Worm (Caenorhabditis elegans): ENCODE results near the gene Y25C1A.13.
A peak's percentile ranks its signal among the peaks of the same experiment; 100 is the strongest.

Y25C1A.13 gene

DNA sequence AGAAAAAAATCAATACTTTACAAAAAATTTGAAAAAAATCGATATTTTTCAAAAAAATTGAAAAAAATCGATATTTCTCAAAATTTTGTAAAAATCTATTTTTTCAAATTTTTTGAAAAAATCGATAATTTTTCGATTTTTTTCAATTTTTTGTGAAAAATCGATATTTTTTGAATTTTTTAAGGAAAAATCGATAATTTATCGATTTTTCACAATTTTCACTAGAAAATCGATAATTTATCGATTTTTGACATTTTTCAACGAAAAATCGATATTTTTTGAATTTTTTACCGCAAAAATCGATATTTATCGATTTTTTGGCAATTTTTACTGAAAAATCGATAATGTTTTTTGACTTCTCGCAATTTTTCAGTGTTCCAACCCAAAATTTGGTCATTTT is 47.7 kb downstream of the Y25C1A.13 start:
- TF ChIP-seq dsc-1 (tag; optimal IDR thresholded peaks at IDR 0.05) (no peak), sox-4 (tag; optimal IDR thresholded peaks at IDR 0.05) (no peak), tlp-1 (tag; optimal IDR thresholded peaks at IDR 0.05) (no peak), sptf-1 (tag; optimal IDR thresholded peaks at IDR 0.05) (no peak), lsy-2 (tag; optimal IDR thresholded peaks at IDR 0.05) (no peak), lin-35 (GFP tag; optimal IDR thresholded peaks at IDR 0.05) (no peak), fkh-10 (GFP tag; optimal IDR thresholded peaks at IDR 0.05) (no peak), skn-1 (tag; optimal IDR thresholded peaks at IDR 0.05) (no peak), jun-1 (tag; optimal IDR thresholded peaks at IDR 0.05) (no peak), lin-15B (tag; optimal IDR thresholded peaks at IDR 0.05) (no peak), F16B12.6 (tag; optimal IDR thresholded peaks at IDR 0.05) (no peak), dpl-1 (GFP tag; optimal IDR thresholded peaks at IDR 0.05) (no peak), C34B4.2 (tag; optimal IDR thresholded peaks at IDR 0.05) (no peak), lin-14 (GFP tag; optimal IDR thresholded peaks at IDR 0.05) (no peak)

DNA sequence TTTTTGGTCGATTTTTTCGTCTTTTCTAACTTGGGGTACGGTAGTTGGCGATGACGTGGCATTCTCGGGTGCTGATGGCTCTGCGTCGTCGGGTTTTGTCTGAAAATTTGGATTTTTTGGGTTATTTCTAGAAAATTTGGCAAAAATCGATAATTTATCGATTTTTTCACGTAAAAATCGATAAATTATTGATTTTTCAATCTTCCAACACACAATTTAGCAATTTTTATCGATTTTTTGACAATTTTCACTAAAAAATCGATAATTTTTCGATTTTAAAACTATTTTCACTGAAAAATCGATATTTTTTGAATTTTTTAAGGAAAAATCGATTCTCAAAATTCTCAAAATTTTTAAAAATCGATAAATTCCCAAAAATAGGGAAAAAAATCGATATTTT is 48.2 kb downstream of the Y25C1A.13 start:
- no peak for TF ChIP-seq sptf-1 (tag; optimal IDR thresholded peaks at IDR 0.05)
- no peak for TF ChIP-seq F16B12.6 (tag; optimal IDR thresholded peaks at IDR 0.05)
- no peak for TF ChIP-seq ceh-82 (tag; optimal IDR thresholded peaks at IDR 0.05)
- no peak for TF ChIP-seq zip-4 (GFP tag; optimal IDR thresholded peaks at IDR 0.05)
- TF ChIP-seq nhr-84 (tag; optimal IDR thresholded peaks at IDR 0.05) = no peak
- no peak for TF ChIP-seq jun-1 (tag; optimal IDR thresholded peaks at IDR 0.05)
- TF ChIP-seq mab-9 (GFP tag; IDR thresholded peaks at IDR 0.05) = no peak
- no peak for TF ChIP-seq lsy-2 (tag; optimal IDR thresholded peaks at IDR 0.05)
- no peak for TF ChIP-seq aha-1 (tag; optimal IDR thresholded peaks at IDR 0.05)
- TF ChIP-seq fkh-10 (GFP tag; optimal IDR thresholded peaks at IDR 0.05) = no peak
- no peak for TF ChIP-seq unc-130 (tag; optimal IDR thresholded peaks at IDR 0.05)
- no peak for TF ChIP-seq fkh-4 (tag; optimal IDR thresholded peaks at IDR 0.05; ENCODE audit: borderline replicate concordance)
- TF ChIP-seq C34B4.2 (tag; optimal IDR thresholded peaks at IDR 0.05) = no peak
- no peak for TF ChIP-seq grh-1 (GFP tag; IDR thresholded peaks at IDR 0.05)
- no peak for TF ChIP-seq blmp-1 (tag; optimal IDR thresholded peaks at IDR 0.05)
- TF ChIP-seq C16A3.4 (tag; optimal IDR thresholded peaks at IDR 0.05) = no peak
- TF ChIP-seq nhr-85 (tag) = no peak

DNA sequence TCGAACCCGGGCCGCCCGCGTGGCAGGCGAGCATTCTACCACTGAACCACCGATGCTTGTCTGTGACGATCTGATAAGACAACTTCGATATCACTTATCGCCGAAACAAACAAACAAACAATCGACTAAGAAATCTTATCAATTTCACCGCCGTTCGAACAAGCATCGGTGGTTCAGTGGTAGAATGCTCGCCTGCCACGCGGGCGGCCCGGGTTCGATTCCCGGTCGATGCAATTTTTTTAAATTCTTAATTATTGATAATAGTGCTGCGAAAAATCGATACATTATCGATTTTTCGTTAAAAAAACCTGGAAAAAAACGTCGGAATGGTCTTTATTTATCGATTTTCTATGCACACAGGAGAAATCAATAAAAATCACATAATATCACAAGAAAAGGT is 48.8 kb downstream of the Y25C1A.13 start:
- TF ChIP-seq hlh-17 (GFP tag; optimal IDR thresholded peaks at IDR 0.05; ENCODE audit: borderline replicate concordance) (no peak), lin-35 (GFP tag; optimal IDR thresholded peaks at IDR 0.05) (peak in 1 of 2 experiments; percentile 3), tbx-2 (tag; optimal IDR thresholded peaks at IDR 0.05) (no peak), lsy-2 (tag; optimal IDR thresholded peaks at IDR 0.05) (peak in 1 of 2 experiments; percentile 42), elt-2 (tag; optimal IDR thresholded peaks at IDR 0.05) (peak; percentile 45)

- TF ChIP-seq dpl-1 (GFP tag; optimal IDR thresholded peaks at IDR 0.05) (no peak), jun-1 (tag; optimal IDR thresholded peaks at IDR 0.05) (no peak), nhr-28 (tag; optimal IDR thresholded peaks at IDR 0.05) (no peak), lir-3 (tag; optimal IDR thresholded peaks at IDR 0.05; ENCODE audit: poor library complexity) (no peak), nhr-47 (tag; optimal IDR thresholded peaks at IDR 0.05) (no peak), mab-9 (GFP tag; IDR thresholded peaks at IDR 0.05) (no peak), efl-3 (GFP tag; optimal IDR thresholded peaks at IDR 0.05) (no peak)
Observed at ce11 chrII:3061605-3062004, 49.4 kb downstream of the Y25C1A.13 start.

ce11 chrII:3060782-3061181 is 50.3 kb downstream of the Y25C1A.13 start, which contains the start of gene Y25C1A.6:
Gene Y25C1A.6, plus strand, starts transcription at chrII:3061082.
- no peak for TF ChIP-seq nhr-84 (tag; optimal IDR thresholded peaks at IDR 0.05)
- TF ChIP-seq hpl-2 (GFP tag; optimal IDR thresholded peaks at IDR 0.05) = no peak
- no peak for TF ChIP-seq Y116A8C.19 (tag; optimal IDR thresholded peaks at IDR 0.05; ENCODE audit: borderline replicate concordance)
- TF ChIP-seq pqm-1 (tag; optimal IDR thresholded peaks at IDR 0.05) = no peak
- TF ChIP-seq nhr-71 (tag; optimal IDR thresholded peaks at IDR 0.05) = no peak
- TF ChIP-seq lin-39 (tag; optimal IDR thresholded peaks at IDR 0.05) = no peak
- TF ChIP-seq ces-1 (GFP tag; optimal IDR thresholded peaks at IDR 0.05) = no peak
- TF ChIP-seq ceh-90 (tag; optimal IDR thresholded peaks at IDR 0.05) = no peak

All from whole organism, L1 larva.